Fruit fly (Drosophila melanogaster) whole organism, embryonic: ENCODE measurements around the gene CG33631.
A peak's percentile ranks its signal among the peaks of the same experiment; 100 is the strongest.

Experiments used
- B-H2 ChIP-seq: fragments of 200-800 bp; sonication (Bioruptor generic); optimal IDR thresholded peaks from 2 replicates; lab custom pipeline; 2018; ENCODE audit warnings: missing biosample characterization, mild to moderate bottlenecking, missing genetic modification characterization
- CG10462 ChIP-seq: fragments of 200-800 bp; sonication (Bioruptor generic); optimal IDR thresholded peaks from 2 replicates; lab custom pipeline; 2016; ENCODE audit warnings: missing biosample characterization, missing genetic modification characterization
- CG11456 ChIP-seq: fragments of 200-800 bp; sonication (Bioruptor generic); IDR thresholded peaks from 3 replicates; pipeline ENCODE4 v1.3.6; 2022; ENCODE audit warnings: missing biosample characterization, missing genetic modification characterization
- CG12071 ChIP-seq: fragments of 200-800 bp; sonication (Bioruptor generic); optimal IDR thresholded peaks from 3 replicates; lab custom pipeline; 2018; ENCODE audit warnings: missing biosample characterization, mild to moderate bottlenecking, missing genetic modification characterization
- CG12219 ChIP-seq: fragments of 200-800 bp; sonication (Bioruptor generic); optimal IDR thresholded peaks from 3 replicates; lab custom pipeline; 2018; ENCODE audit warnings: missing biosample characterization, mild to moderate bottlenecking, missing genetic modification characterization
- CG13296 ChIP-seq: fragments of 200-800 bp; sonication (Bioruptor generic); optimal IDR thresholded peaks from 3 replicates; lab custom pipeline; 2018; ENCODE audit warnings: missing biosample characterization, mild to moderate bottlenecking, missing genetic modification characterization
- CG13424 ChIP-seq: fragments of 200-800 bp; sonication (Bioruptor generic); optimal IDR thresholded peaks from 2 replicates; lab custom pipeline; 2019; ENCODE audit warnings: missing biosample characterization, mild to moderate bottlenecking, missing genetic modification characterization, moderate library complexity
- CG13624 ChIP-seq: fragments of 200-800 bp; sonication (Bioruptor generic); optimal IDR thresholded peaks from 2 replicates; lab custom pipeline; 2016; ENCODE audit warnings: missing biosample characterization, missing genetic modification characterization
- CG15269 ChIP-seq: fragments of 200-800 bp; sonication (Bioruptor generic); optimal IDR thresholded peaks from 2 replicates; lab custom pipeline; 2018; ENCODE audit warnings: missing biosample characterization, mild to moderate bottlenecking, missing genetic modification characterization, moderate library complexity
- CG15514 ChIP-seq: fragments of 200-800 bp; sonication (Bioruptor generic); optimal IDR thresholded peaks from 3 replicates; lab custom pipeline; 2017; ENCODE audit warnings: missing biosample characterization, missing genetic modification characterization, mild to moderate bottlenecking, moderate library complexity, missing genetic modification reagents
- CG1647 ChIP-seq: fragments of 200-800 bp; sonication (Bioruptor generic); optimal IDR thresholded peaks from 3 replicates; lab custom pipeline; 2016; ENCODE audit warnings: missing biosample characterization, missing genetic modification characterization
- CG16779 ChIP-seq: fragments of 200-800 bp; sonication (Bioruptor generic); IDR thresholded peaks from 2 replicates; pipeline ENCODE4 v1.3.6; 2022; ENCODE audit warnings: missing biosample characterization, missing genetic modification characterization
- CG18599 ChIP-seq: fragments of 200-800 bp; sonication (Bioruptor generic); optimal IDR thresholded peaks from 3 replicates; lab custom pipeline; 2017; ENCODE audit warnings: missing biosample characterization, missing genetic modification characterization, mild to moderate bottlenecking, moderate library complexity, missing genetic modification reagents
- CG2120 ChIP-seq: fragments of 200-800 bp; sonication (Bioruptor generic); optimal IDR thresholded peaks from 3 replicates; lab custom pipeline; 2016; ENCODE audit warnings: missing biosample characterization, missing genetic modification characterization
- CG2678 ChIP-seq: fragments of 200-800 bp; sonication (Bioruptor generic); optimal IDR thresholded peaks from 3 replicates; lab custom pipeline; 2019; ENCODE audit warnings: missing biosample characterization, mild to moderate bottlenecking, missing genetic modification characterization, moderate library complexity
- CG4854 ChIP-seq: fragments of 200-800 bp; sonication (Bioruptor generic); optimal IDR thresholded peaks from 2 replicates; lab custom pipeline; 2016; ENCODE audit warnings: missing biosample characterization, missing genetic modification characterization, inconsistent platforms
- CG7839 ChIP-seq: fragments of 200-800 bp; sonication (Bioruptor generic); optimal IDR thresholded peaks from 3 replicates; lab custom pipeline; 2018; ENCODE audit warnings: missing biosample characterization, mild to moderate bottlenecking, missing genetic modification characterization, moderate library complexity
- CG8290 ChIP-seq, 3 experiments: fragments of 200-800 bp; sonication (Bioruptor generic); optimal IDR thresholded peaks; 2 replicates each; lab custom pipeline; 2016 to 2019; ENCODE audit warnings: missing biosample characterization in 3 of 3, missing genetic modification characterization in 3 of 3, mild to moderate bottlenecking in 2 of 3, moderate library complexity in 1 of 3
- CoRest ChIP-seq: fragments of 200-800 bp; sonication (Bioruptor generic); optimal IDR thresholded peaks from 3 replicates; lab custom pipeline; 2018; ENCODE audit warnings: missing biosample characterization, mild to moderate bottlenecking, missing genetic modification characterization, moderate library complexity
- GATAe ChIP-seq: fragments of 200-800 bp; sonication (Bioruptor generic); conservative IDR thresholded peaks from 2 replicates; pipeline ENCODE4 v1.3.6; 2022; ENCODE audit warnings: missing biosample characterization, missing genetic modification characterization
- Gug ChIP-seq: fragments of 200-800 bp; sonication (Bioruptor generic); IDR thresholded peaks from 4 replicates; pipeline ENCODE4 v1.3.6; 2022; ENCODE audit warnings: missing biosample characterization, missing genetic modification characterization
- HHEX ChIP-seq: fragments of 200-800 bp; sonication (Bioruptor generic); optimal IDR thresholded peaks from 3 replicates; lab custom pipeline; 2017; ENCODE audit warnings: missing biosample characterization, mild to moderate bottlenecking, missing genetic modification characterization, missing genetic modification reagents
- Hand ChIP-seq: fragments of 200-800 bp; sonication (Bioruptor generic); optimal IDR thresholded peaks from 2 replicates; lab custom pipeline; 2017; ENCODE audit warnings: mild to moderate bottlenecking, missing biosample characterization, missing genetic modification reagents, missing genetic modification characterization
- HmgZ ChIP-seq: fragments of 200-800 bp; sonication (Bioruptor generic); optimal IDR thresholded peaks from 2 replicates; lab custom pipeline; 2018; ENCODE audit warnings: missing biosample characterization, mild to moderate bottlenecking, missing genetic modification characterization
- Hsf ChIP-seq: fragments of 200-800 bp; sonication (Bioruptor generic); optimal IDR thresholded peaks from 3 replicates; lab custom pipeline; 2016; ENCODE audit warnings: missing biosample characterization, missing genetic modification characterization
- MESR4 ChIP-seq: fragments of 200-800 bp; sonication (Bioruptor generic); optimal IDR thresholded peaks from 2 replicates; lab custom pipeline; 2018; ENCODE audit warnings: missing biosample characterization, mild to moderate bottlenecking, missing genetic modification characterization, moderate library complexity
- Mad ChIP-seq: fragments of 200-800 bp; sonication (Bioruptor generic); optimal IDR thresholded peaks from 2 replicates; lab custom pipeline; 2016; ENCODE audit warnings: missing biosample characterization, missing genetic modification characterization
- Meics ChIP-seq: fragments of 200-800 bp; sonication (Bioruptor generic); optimal IDR thresholded peaks from 2 replicates; lab custom pipeline; 2017; ENCODE audit warnings: missing biosample characterization, mild to moderate bottlenecking, missing genetic modification characterization
- Myb ChIP-seq: fragments of 200-800 bp; sonication (Bioruptor generic); optimal IDR thresholded peaks from 2 replicates; lab custom pipeline; 2016; ENCODE audit warnings: missing biosample characterization, missing genetic modification characterization
- NC2α ChIP-seq: fragments of 200-800 bp; sonication (Bioruptor generic); optimal IDR thresholded peaks from 2 replicates; lab custom pipeline; 2016; ENCODE audit warnings: missing biosample characterization, missing genetic modification characterization
- Rfx ChIP-seq: fragments of 200-800 bp; sonication (Bioruptor generic); IDR thresholded peaks from 2 replicates; pipeline ENCODE4 v1.3.6; 2022; ENCODE audit warnings: missing biosample characterization, missing genetic modification characterization
- Stat92E ChIP-seq, 3 experiments: fragments of >200 bp in 2 of 3; fragments of 200-800 bp in 1 of 3; sonication (Bioruptor generic) in 1 of 3; optimal IDR thresholded peaks; 2 replicates each; lab custom pipeline; 2017 to 2019; ENCODE audit warnings: missing biosample characterization in 3 of 3, missing genetic modification characterization in 3 of 3, mild to moderate bottlenecking in 1 of 3, moderate library complexity in 1 of 3
- Taf1 ChIP-seq: fragments of 200-800 bp; sonication (Bioruptor generic); IDR thresholded peaks from 2 replicates; pipeline ENCODE4 v1.3.6; 2022; ENCODE audit warnings: missing biosample characterization, missing genetic modification characterization
- amos ChIP-seq: fragments of 200-800 bp; sonication (Bioruptor generic); IDR thresholded peaks from 2 replicates; pipeline ENCODE4 v1.3.6; 2022; ENCODE audit warnings: missing biosample characterization, missing genetic modification characterization; ENCODE audit not compliant: partially characterized antibody
- chn ChIP-seq: fragments of 200-800 bp; sonication (Bioruptor generic); optimal IDR thresholded peaks from 2 replicates; lab custom pipeline; 2016; ENCODE audit warnings: missing biosample characterization, missing genetic modification characterization
- cwo ChIP-seq: fragments of 200-800 bp; sonication (Bioruptor generic); optimal IDR thresholded peaks from 3 replicates; lab custom pipeline; 2017; ENCODE audit warnings: missing biosample characterization, missing genetic modification characterization, mild to moderate bottlenecking, moderate library complexity, missing genetic modification reagents
- fd64A ChIP-seq: fragments of 200-800 bp; sonication (Bioruptor generic); optimal IDR thresholded peaks from 3 replicates; lab custom pipeline; 2018; ENCODE audit warnings: missing biosample characterization, mild to moderate bottlenecking, missing genetic modification characterization
- mirr ChIP-seq: fragments of 200-800 bp; sonication (Bioruptor generic); optimal IDR thresholded peaks from 3 replicates; lab custom pipeline; 2018; ENCODE audit warnings: missing biosample characterization, mild to moderate bottlenecking, missing genetic modification characterization
- pho ChIP-seq: fragments of 200-800 bp; sonication (Bioruptor generic); optimal IDR thresholded peaks from 2 replicates; lab custom pipeline; 2016; ENCODE audit warnings: missing biosample characterization, missing genetic modification characterization
- row ChIP-seq: fragments of 200-800 bp; sonication (Bioruptor generic); IDR thresholded peaks from 3 replicates; pipeline ENCODE4 v1.3.6; 2022; ENCODE audit warnings: missing biosample characterization, missing genetic modification characterization
- scrt ChIP-seq: fragments of 200-800 bp; sonication (Bioruptor generic); optimal IDR thresholded peaks from 2 replicates; lab custom pipeline; 2018; ENCODE audit warnings: missing biosample characterization, mild to moderate bottlenecking, missing genetic modification characterization, moderate library complexity
- tx ChIP-seq: fragments of 200-800 bp; sonication (Bioruptor generic); optimal IDR thresholded peaks from 2 replicates; lab custom pipeline; 2016; ENCODE audit warnings: missing biosample characterization, missing genetic modification characterization
- unpg ChIP-seq: fragments of 200-800 bp; sonication (Bioruptor generic); optimal IDR thresholded peaks from 3 replicates; lab custom pipeline; 2018; ENCODE audit warnings: missing biosample characterization, mild to moderate bottlenecking, missing genetic modification characterization, moderate library complexity

The CG33631 gene

dm6 chr3R:10054278-10054975, 9.4 kb upstream of the CG33631 start (continued):
- TF ChIP-seq fd64A (GFP tag; lab: Kevin White, UChicago) (no peak), CG4854 (GFP tag; lab: Kevin White, UChicago) (no peak), B-H2 (GFP tag; lab: Kevin White, UChicago) (peak; percentile 59), GATAe (peak; percentile 50; the same call in 1 of the 2 replicates), unpg (GFP tag; lab: Kevin White, UChicago) (peak; percentile 37), CG13296 (GFP tag; lab: Kevin White, UChicago) (peak; percentile 54), CG2120 (GFP tag; lab: Kevin White, UChicago) (peak; percentile 62), Hsf (no peak), CG1647 (no peak), amos (GFP tag; lab: Robert Waterston, UW) (no peak), NC2α (GFP tag; lab: Kevin White, UChicago) (no peak), Mad (GFP tag; lab: Kevin White, UChicago) (no peak), CG8290 (GFP tag; optimal IDR thresholded peaks at IDR 0.05; lab: Kevin White, UChicago) (no peak), CG8290 (tag; optimal IDR thresholded peaks at IDR 0.05; lab: Kevin White, UChicago) (peak in 1 of 2 experiments; percentile 27), Stat92E (GFP tag; optimal IDR thresholded peaks at IDR 0.05; lab: Kevin White, UChicago) (no peak), HmgZ (tag; lab: Kevin White, UChicago) (peak; percentile 39), HHEX (GFP tag; lab: Kevin White, UChicago) (peak; percentile 11), cwo (GFP tag; lab: Kevin White, UChicago) (peak; percentile 16), Taf1 (GFP tag; lab: Robert Waterston, UW) (no peak), CG10462 (GFP tag; lab: Kevin White, UChicago) (no peak), CG7839 (tag; lab: Kevin White, UChicago) (peak; percentile 38), Myb (GFP tag; lab: Kevin White, UChicago) (no peak), CoRest (peak; percentile 54), row (GFP tag; lab: Robert Waterston, UW) (peak; percentile 45; the same call in 2 of the 3 replicates), CG13424 (tag; lab: Kevin White, UChicago) (peak; percentile 27), CG2678 (tag; lab: Kevin White, UChicago) (peak; percentile 62), Meics (GFP tag; lab: Kevin White, UChicago) (peak; percentile 40), Gug (no peak), chn (GFP tag; lab: Kevin White, UChicago) (no peak), Hand (GFP tag; lab: Kevin White, UChicago) (peak; percentile 32), CG11456 (GFP tag; lab: Robert Waterston, UW) (no peak), CG18599 (GFP tag; lab: Kevin White, UChicago) (peak; percentile 41), CG13624 (GFP tag; lab: Kevin White, UChicago) (no peak), CG15514 (peak; percentile 22), mirr (GFP tag; lab: Kevin White, UChicago) (peak; percentile 95), CG12071 (peak; percentile 57), CG12219 (peak; percentile 9), scrt (GFP tag; lab: Kevin White, UChicago) (peak; percentile 24), tx (GFP tag; lab: Kevin White, UChicago) (no peak), CG16779 (GFP tag; lab: Robert Waterston, UW) (no peak), CG15269 (tag; lab: Kevin White, UChicago) (peak; percentile 45), Rfx (GFP tag; lab: Robert Waterston, UW) (0 out of 2 replicates have a peak, but pooled peaks have one; percentile 4), pho (no peak), MESR4 (no peak)
